Worm (Caenorhabditis elegans) whole organism, L3 larva: ENCODE results near the gene F41E6.15.

Experiments
- lin-39 ChIP-seq: fragments of 150-350 bp; optimal IDR thresholded peaks from 2 replicates; lab custom pipeline; 2018; ENCODE audit warnings: missing biosample characterization, missing genetic modification reagents, missing genetic modification characterization
- nhr-237 ChIP-seq: fragments of 150-350 bp; optimal IDR thresholded peaks from 2 replicates; lab custom pipeline; 2014; ENCODE audit warnings: missing biosample characterization, missing genetic modification characterization
- nhr-43 ChIP-seq: sonication (generic microtip); optimal IDR thresholded peaks from 2 replicates; lab custom pipeline; 2016; ENCODE audit warnings: mild to moderate bottlenecking, missing genetic modification characterization, missing compliant biosample characterization; ENCODE audit not compliant: poor library complexity, severe bottlenecking
- pqm-1 ChIP-seq: fragments of 150-350 bp; optimal IDR thresholded peaks from 2 replicates; lab custom pipeline; 2017; ENCODE audit warnings: missing biosample characterization, missing genetic modification characterization, inconsistent platforms
- ztf-11 ChIP-seq: fragments of 150-350 bp; optimal IDR thresholded peaks from 2 replicates; lab custom pipeline; 2014; ENCODE audit warnings: missing biosample characterization, missing genetic modification characterization

DNA sequence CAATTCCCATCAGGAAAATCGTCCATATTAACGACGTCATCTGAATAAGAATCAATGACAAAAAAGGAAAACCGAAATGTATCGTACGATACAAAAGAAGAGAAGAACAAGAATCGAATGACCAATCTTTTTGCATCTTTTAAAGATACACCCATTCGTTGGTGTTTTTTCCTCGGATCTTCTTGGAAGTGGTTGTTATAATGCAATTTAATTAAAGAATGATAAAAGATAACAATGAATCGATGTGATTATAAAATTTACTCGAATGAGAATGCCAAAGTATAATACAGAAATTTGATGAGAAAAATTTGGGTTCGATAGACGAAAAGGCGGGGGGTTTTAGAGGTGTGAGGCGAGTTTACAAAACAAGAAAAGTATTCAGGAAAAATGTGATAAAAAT, 26.5 kb upstream of the F41E6.15 start, which contains the start of gene F41E6.12:
- TF ChIP-seq ztf-11 (tag; lab: Kevin White, UChicago), result no peak
- no peak for TF ChIP-seq lin-39 (tag; lab: Kevin White, UChicago)
- TF ChIP-seq nhr-237 (tag; lab: Kevin White, UChicago), result no peak
- TF ChIP-seq nhr-43 (tag; lab: Kevin White, UChicago), result no peak
- TF ChIP-seq pqm-1 (tag; lab: Kevin White, UChicago), result no peak
